Fruit fly (Drosophila melanogaster): ENCODE measurements around the gene Mpc1.

DNA sequence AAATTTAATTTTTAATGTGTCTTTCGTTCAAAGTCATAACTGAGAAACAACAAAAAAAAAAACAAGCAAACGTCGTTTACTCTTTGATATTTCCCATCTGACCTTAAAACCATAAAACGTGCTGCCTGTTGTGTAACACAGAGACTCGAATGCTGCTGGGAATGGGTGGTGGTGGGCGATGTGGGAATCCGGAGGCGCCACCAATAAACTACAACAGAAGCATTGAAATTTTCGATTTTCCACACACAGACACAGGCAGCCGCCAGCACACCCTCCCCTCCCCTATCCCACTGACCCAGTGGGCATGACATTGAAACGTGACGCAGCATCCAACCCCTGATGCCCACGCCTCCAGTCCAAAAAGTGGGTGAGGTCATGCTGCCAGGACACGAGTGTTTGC lies 18.1 kb downstream of the Mpc1 start:
- TF ChIP-seq Pif1A (GFP tag; optimal IDR thresholded peaks at IDR 0.05) (no peak), Ets98B (GFP tag; IDR thresholded peaks at IDR 0.05) (no peak), rn (GFP tag; IDR thresholded peaks at IDR 0.05) (no peak), CG17806 (tag; optimal IDR thresholded peaks at IDR 0.05) (no peak), CG4496 (GFP tag; IDR thresholded peaks at IDR 0.05) (no peak), CG32121 (GFP tag; IDR thresholded peaks at IDR 0.05) (no peak), CG12605 (GFP tag; IDR thresholded peaks at IDR 0.05) (no peak), CG10348 (GFP tag; IDR thresholded peaks at IDR 0.05) (no peak), EcR (GFP tag; optimal IDR thresholded peaks at IDR 0.05) (no peak), CG13204 (GFP tag; optimal IDR thresholded peaks at IDR 0.05) (no peak), fd96Ca (GFP tag; IDR thresholded peaks at IDR 0.05) (no peak)
